Fruit fly (Drosophila melanogaster) whole organism, embryonic: ENCODE results near the gene SoYb.

ENCODE experiments used
- B-H2 ChIP-seq: fragments of 200-800 bp; sonication (Bioruptor generic); optimal IDR thresholded peaks from 2 replicates; lab custom pipeline; 2018; ENCODE audit warnings: missing biosample characterization, mild to moderate bottlenecking, missing genetic modification characterization
- CG10147 ChIP-seq: fragments of 200-800 bp; sonication (Bioruptor generic); optimal IDR thresholded peaks from 2 replicates; lab custom pipeline; 2019; ENCODE audit warnings: missing biosample characterization, mild to moderate bottlenecking, missing genetic modification characterization, moderate library complexity
- CG10274 ChIP-seq: fragments of 200-800 bp; sonication (Bioruptor generic); optimal IDR thresholded peaks from 3 replicates; lab custom pipeline; 2017; ENCODE audit warnings: missing biosample characterization, mild to moderate bottlenecking, missing genetic modification characterization
- CG10565 ChIP-seq: fragments of 200-800 bp; sonication (Bioruptor generic); optimal IDR thresholded peaks from 3 replicates; lab custom pipeline; 2016; ENCODE audit warnings: missing biosample characterization, mild to moderate bottlenecking, missing genetic modification characterization
- CG11085 ChIP-seq: fragments of 200-800 bp; sonication (Bioruptor generic); IDR thresholded peaks from 2 replicates; pipeline ENCODE4 v1.3.6; 2022; ENCODE audit warnings: missing biosample characterization, missing genetic modification characterization
- CG11560 ChIP-seq: fragments of 200-800 bp; sonication (Bioruptor generic); IDR thresholded peaks from 3 replicates; pipeline ENCODE4 v1.3.6; 2022; ENCODE audit warnings: missing biosample characterization, missing genetic modification characterization
- CG11695 ChIP-seq: fragments of 200-800 bp; sonication (Bioruptor generic); IDR thresholded peaks from 3 replicates; pipeline ENCODE4 v1.3.6; 2022; ENCODE audit warnings: missing biosample characterization, missing genetic modification characterization
- CG13894 ChIP-seq: fragments of 200-800 bp; sonication (Bioruptor generic); optimal IDR thresholded peaks from 3 replicates; lab custom pipeline; 2018; ENCODE audit warnings: missing biosample characterization, mild to moderate bottlenecking, missing genetic modification characterization, moderate library complexity
- CG16815 ChIP-seq: fragments of 200-800 bp; sonication (Bioruptor generic); optimal IDR thresholded peaks from 3 replicates; lab custom pipeline; 2017; ENCODE audit warnings: missing biosample characterization, mild to moderate bottlenecking, missing genetic modification characterization
- CG17912 ChIP-seq: fragments of 200-800 bp; sonication (Bioruptor generic); optimal IDR thresholded peaks from 2 replicates; lab custom pipeline; 2018; ENCODE audit warnings: missing biosample characterization, mild to moderate bottlenecking, missing genetic modification characterization
- CG2712 ChIP-seq: fragments of 200-800 bp; optimal IDR thresholded peaks from 3 replicates; lab custom pipeline; 2019; ENCODE audit warnings: missing biosample characterization, mild to moderate bottlenecking, missing genetic modification characterization, moderate library complexity
- CG2875 ChIP-seq: fragments of 200-800 bp; sonication (Bioruptor generic); optimal IDR thresholded peaks from 2 replicates; lab custom pipeline; 2017; ENCODE audit warnings: missing biosample characterization, mild to moderate bottlenecking, missing genetic modification characterization, missing genetic modification reagents
- CG30431 ChIP-seq: fragments of 200-800 bp; sonication (Bioruptor generic); optimal IDR thresholded peaks from 2 replicates; lab custom pipeline; 2017; ENCODE audit warnings: missing biosample characterization, missing genetic modification characterization
- CG31441 ChIP-seq: fragments of 200-800 bp; sonication (Bioruptor generic); IDR thresholded peaks from 2 replicates; pipeline ENCODE4 v1.3.6; 2022; ENCODE audit warnings: missing biosample characterization, missing genetic modification characterization
- CG3995 ChIP-seq: fragments of 200-800 bp; sonication (Bioruptor generic); optimal IDR thresholded peaks from 3 replicates; lab custom pipeline; 2016; ENCODE audit warnings: missing biosample characterization, missing genetic modification characterization
- CG4360 ChIP-seq: fragments of 200-800 bp; sonication (Bioruptor generic); IDR thresholded peaks from 2 replicates; pipeline ENCODE4 v1.3.6; 2022; ENCODE audit warnings: missing biosample characterization, missing genetic modification characterization
- CG4424 ChIP-seq: fragments of 200-800 bp; sonication (Bioruptor generic); optimal IDR thresholded peaks from 3 replicates; lab custom pipeline; 2016; ENCODE audit warnings: missing biosample characterization, missing genetic modification characterization
- CG8388 ChIP-seq: fragments of 200-800 bp; sonication (Bioruptor generic); optimal IDR thresholded peaks from 2 replicates; lab custom pipeline; 2019; ENCODE audit warnings: missing biosample characterization, mild to moderate bottlenecking, missing genetic modification characterization, moderate library complexity
- CG9215 ChIP-seq: fragments of 200-800 bp; sonication (Bioruptor generic); IDR thresholded peaks from 2 replicates; pipeline ENCODE4 v1.3.6; 2022; ENCODE audit warnings: missing biosample characterization, missing genetic modification characterization
- Camta ChIP-seq: fragments of 200-800 bp; sonication (Bioruptor generic); optimal IDR thresholded peaks from 2 replicates; lab custom pipeline; 2016; ENCODE audit warnings: missing biosample characterization, missing genetic modification characterization
- Dip3 ChIP-seq: fragments of 200-800 bp; sonication (Bioruptor generic); optimal IDR thresholded peaks from 3 replicates; lab custom pipeline; 2016; ENCODE audit warnings: missing biosample characterization, missing genetic modification characterization
- Eip74EF ChIP-seq, 2 experiments: fragments of 200-800 bp in 1 of 2; fragments of >200 bp in 1 of 2; sonication (Bioruptor generic) in 1 of 2; optimal IDR thresholded peaks; 2 replicates each; lab custom pipeline; 2017 to 2019; ENCODE audit warnings: missing biosample characterization in 2 of 2, missing genetic modification characterization in 2 of 2, mild to moderate bottlenecking in 1 of 2, moderate library complexity in 1 of 2
- H2.0 ChIP-seq: fragments of 200-800 bp; sonication (Bioruptor generic); IDR thresholded peaks from 2 replicates; pipeline ENCODE4 v1.3.6; 2022; ENCODE audit warnings: missing biosample characterization, missing genetic modification characterization
- Hey ChIP-seq: fragments of 200-800 bp; sonication (Bioruptor generic); optimal IDR thresholded peaks from 3 replicates; lab custom pipeline; 2018; ENCODE audit warnings: missing biosample characterization, mild to moderate bottlenecking, missing genetic modification characterization
- Jarid2 ChIP-seq: fragments of 200-800 bp; sonication (Bioruptor generic); optimal IDR thresholded peaks from 3 replicates; lab custom pipeline; 2017; ENCODE audit warnings: mild to moderate bottlenecking, missing biosample characterization, missing genetic modification reagents, missing genetic modification characterization
- Lim3 ChIP-seq: fragments of 200-800 bp; sonication (Bioruptor generic); IDR thresholded peaks from 2 replicates; pipeline ENCODE4 v1.3.6; 2022; ENCODE audit warnings: missing biosample characterization, missing genetic modification characterization
- MBD-R2 ChIP-seq: fragments of 200-800 bp; sonication (Bioruptor generic); IDR thresholded peaks from 2 replicates; pipeline ENCODE4 v1.3.6; 2022; ENCODE audit warnings: missing biosample characterization, missing genetic modification characterization
- NC2β ChIP-seq: fragments of 200-800 bp; sonication (Bioruptor generic); optimal IDR thresholded peaks from 2 replicates; lab custom pipeline; 2016; ENCODE audit warnings: missing biosample characterization, missing genetic modification characterization
- Poxn ChIP-seq: fragments of 200-800 bp; sonication (Bioruptor generic); IDR thresholded peaks from 2 replicates; pipeline ENCODE4 v1.3.6; 2022; ENCODE audit warnings: missing biosample characterization, missing genetic modification characterization
- Sin3A ChIP-seq: fragments of >200 bp; optimal IDR thresholded peaks from 2 replicates; lab custom pipeline; 2018
- Six4 ChIP-seq: fragments of 200-800 bp; sonication (Bioruptor generic); optimal IDR thresholded peaks from 2 replicates; lab custom pipeline; 2016; ENCODE audit warnings: missing biosample characterization, missing genetic modification characterization
- Ssrp ChIP-seq: fragments of 200-800 bp; sonication (Bioruptor generic); optimal IDR thresholded peaks from 2 replicates; lab custom pipeline; 2018; ENCODE audit warnings: missing biosample characterization, mild to moderate bottlenecking, missing genetic modification characterization, moderate library complexity
- ase ChIP-seq: fragments of 200-800 bp; sonication (Bioruptor generic); IDR thresholded peaks from 3 replicates; pipeline ENCODE4 v1.3.6; 2022; ENCODE audit warnings: missing biosample characterization, missing genetic modification characterization
- chm ChIP-seq: fragments of 200-800 bp; sonication (Bioruptor generic); IDR thresholded peaks from 2 replicates; pipeline ENCODE4 v1.3.6; 2022; ENCODE audit warnings: missing biosample characterization, missing genetic modification characterization
- da ChIP-seq: fragments of 200-800 bp; sonication (Bioruptor generic); optimal IDR thresholded peaks from 2 replicates; lab custom pipeline; 2016; ENCODE audit warnings: missing biosample characterization, missing genetic modification characterization
- danr ChIP-seq: fragments of 200-800 bp; sonication (Bioruptor generic); IDR thresholded peaks from 2 replicates; pipeline ENCODE4 v1.3.6; 2022; ENCODE audit warnings: missing biosample characterization, missing genetic modification characterization
- dysf ChIP-seq: fragments of 200-800 bp; sonication (Bioruptor generic); IDR thresholded peaks from 3 replicates; pipeline ENCODE4 v1.3.6; 2022; ENCODE audit warnings: missing biosample characterization, missing genetic modification characterization
- fd102C ChIP-seq: fragments of 200-800 bp; sonication (Bioruptor generic); optimal IDR thresholded peaks from 2 replicates; lab custom pipeline; 2018; ENCODE audit warnings: missing biosample characterization, mild to moderate bottlenecking, missing genetic modification characterization, moderate library complexity
- fd3F ChIP-seq: fragments of 200-800 bp; sonication (Bioruptor generic); optimal IDR thresholded peaks from 2 replicates; lab custom pipeline; 2018; ENCODE audit warnings: missing biosample characterization, mild to moderate bottlenecking, missing genetic modification characterization, moderate library complexity
- gt ChIP-seq: fragments of 200-800 bp; sonication (Bioruptor generic); IDR thresholded peaks from 2 replicates; pipeline ENCODE4 v1.3.6; 2022; ENCODE audit warnings: missing biosample characterization, missing genetic modification characterization
- kni ChIP-seq: fragments of 200-800 bp; sonication (Bioruptor generic); optimal IDR thresholded peaks from 3 replicates; lab custom pipeline; 2017; ENCODE audit warnings: mild to moderate bottlenecking, missing biosample characterization, missing genetic modification reagents, missing genetic modification characterization
- nau ChIP-seq: fragments of 200-800 bp; sonication (Bioruptor generic); optimal IDR thresholded peaks from 3 replicates; lab custom pipeline; 2017; ENCODE audit warnings: missing biosample characterization, mild to moderate bottlenecking, missing genetic modification characterization, missing genetic modification reagents
- oc ChIP-seq: fragments of 200-800 bp; sonication (Bioruptor generic); optimal IDR thresholded peaks from 2 replicates; lab custom pipeline; 2018; ENCODE audit warnings: missing biosample characterization, mild to moderate bottlenecking, missing genetic modification characterization, moderate library complexity
- sim ChIP-seq: fragments of 200-800 bp; sonication (Bioruptor generic); IDR thresholded peaks from 2 replicates; pipeline ENCODE4 v1.3.6; 2022; ENCODE audit warnings: missing biosample characterization, missing genetic modification characterization
- sisA ChIP-seq: fragments of 200-800 bp; sonication (Bioruptor generic); IDR thresholded peaks from 2 replicates; pipeline ENCODE4 v1.3.6; 2022; ENCODE audit warnings: missing biosample characterization, missing genetic modification characterization
- tio ChIP-seq: fragments of 200-800 bp; sonication (Bioruptor generic); optimal IDR thresholded peaks from 2 replicates; lab custom pipeline; 2017; ENCODE audit warnings: missing biosample characterization, missing genetic modification characterization, inconsistent platforms
- tll ChIP-seq, 2 experiments: fragments of 200-800 bp in 1 of 2; fragments of >200 bp in 1 of 2; sonication (Bioruptor generic) in 1 of 2; optimal IDR thresholded peaks; 2 replicates each; lab custom pipeline; 2017 to 2019; ENCODE audit warnings: missing biosample characterization in 2 of 2, missing genetic modification characterization in 2 of 2, mild to moderate bottlenecking in 1 of 2, moderate library complexity in 1 of 2
- vnd ChIP-seq: fragments of 200-800 bp; sonication (Bioruptor generic); IDR thresholded peaks from 3 replicates; pipeline ENCODE4 v1.3.6; 2022; ENCODE audit warnings: missing biosample characterization, missing genetic modification characterization; ENCODE audit not compliant: partially characterized antibody

SoYb gene

DNA sequence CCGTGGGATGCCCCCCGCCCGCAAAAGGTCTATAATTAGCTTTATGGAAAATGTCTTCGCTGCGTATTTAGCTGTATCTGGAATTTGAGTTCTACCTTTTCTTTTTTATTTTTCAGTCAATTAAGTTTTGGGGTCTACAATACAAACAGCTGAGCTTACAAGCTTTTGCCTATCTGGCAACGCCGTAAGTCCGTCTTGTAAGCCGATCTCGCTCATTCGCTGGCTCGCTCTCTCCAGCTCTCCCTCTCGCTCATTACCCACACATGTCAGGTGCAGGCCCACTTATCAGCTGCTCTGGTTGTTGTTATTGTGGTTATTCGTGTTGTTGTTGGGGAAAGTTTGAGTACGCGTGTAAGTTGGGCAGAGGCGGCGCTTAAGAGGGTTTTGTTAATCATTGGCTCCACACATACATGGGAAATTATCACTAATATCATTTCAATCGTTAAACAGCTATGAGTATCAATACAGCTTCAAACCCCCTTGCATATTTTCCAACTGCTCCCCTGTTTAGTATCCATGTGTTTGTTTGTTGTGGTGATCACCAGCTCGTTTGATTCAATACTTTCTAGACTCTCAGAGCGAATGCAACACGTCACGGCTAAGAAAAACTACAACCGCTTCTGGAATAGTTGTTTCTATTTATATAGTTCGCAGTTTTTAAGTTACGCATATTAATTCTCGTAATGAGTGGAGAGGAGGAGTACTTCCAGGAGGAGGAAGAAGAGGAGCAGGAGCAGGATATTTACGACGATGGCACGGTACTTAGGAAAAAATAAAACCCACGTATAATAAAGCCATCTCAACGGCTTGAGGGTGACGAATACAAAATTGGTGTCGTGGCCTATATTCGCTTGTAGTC lies 7.5 kb upstream of the SoYb start (continued):
- TF ChIP-seq CG10147 (GFP tag; lab: Kevin White, UChicago), result peak; percentile 94
- peak; percentile 95 for TF ChIP-seq CG11695 (GFP tag; lab: Robert Waterston, UW)
- peak; percentile 81 for TF ChIP-seq kni (GFP tag; lab: Kevin White, UChicago)
- TF ChIP-seq danr, result peak; percentile 94
- peak; percentile 89 for TF ChIP-seq Hey (tag; lab: Kevin White, UChicago)
- TF ChIP-seq CG16815 (GFP tag; lab: Kevin White, UChicago), result peak; percentile 97
- TF ChIP-seq chm (GFP tag; lab: Robert Waterston, UW), result peak; percentile 98
- peak; percentile 92 for TF ChIP-seq tio (GFP tag; lab: Kevin White, UChicago)
- TF ChIP-seq CG3995 (GFP tag; lab: Kevin White, UChicago), result peak; percentile 84
- TF ChIP-seq CG11560, result peak; percentile 89
- TF ChIP-seq MBD-R2 (GFP tag; lab: Robert Waterston, UW), result peak; percentile 98
- peak; percentile 95 for TF ChIP-seq CG11085
- TF ChIP-seq fd3F (GFP tag; lab: Kevin White, UChicago), result peak; percentile 96
- TF ChIP-seq dysf (GFP tag; lab: Robert Waterston, UW), result peak; percentile 98
- no peak for TF ChIP-seq CG13894
- peak; percentile 96 for TF ChIP-seq CG30431 (GFP tag; lab: Kevin White, UChicago)
- peak; percentile 93; the same call in 1 of the 2 replicates for TF ChIP-seq CG31441 (GFP tag; lab: Robert Waterston, UW)
- no peak for TF ChIP-seq vnd (GFP tag; lab: Robert Waterston, UW)
- TF ChIP-seq CG4424, result peak; percentile 95
- TF ChIP-seq sim, result peak; percentile 90
- TF ChIP-seq nau, result peak; percentile 92
- peak; percentile 84 for TF ChIP-seq Lim3 (GFP tag; lab: Robert Waterston, UW)
- peak; percentile 96 for TF ChIP-seq Camta (GFP tag; lab: Kevin White, UChicago)
- peak; percentile 90 for TF ChIP-seq CG2875
- peak; percentile 95 for TF ChIP-seq CG17912 (GFP tag; lab: Kevin White, UChicago)
- peak; percentile 98 for TF ChIP-seq CG4360 (GFP tag; lab: Robert Waterston, UW)
- TF ChIP-seq Eip74EF (GFP tag; optimal IDR thresholded peaks at IDR 0.05; lab: Kevin White, UChicago), result no peak
- TF ChIP-seq CG2712 (tag; lab: Kevin White, UChicago), result peak; percentile 95
- TF ChIP-seq sisA (GFP tag; lab: Robert Waterston, UW), result peak; percentile 97
- TF ChIP-seq ase (GFP tag; lab: Robert Waterston, UW), result peak; percentile 97
- peak; percentile 96 for TF ChIP-seq da (GFP tag; lab: Kevin White, UChicago)
- TF ChIP-seq NC2β (GFP tag; lab: Kevin White, UChicago), result peak; percentile 97
- peak; percentile 94 for TF ChIP-seq CG9215 (GFP tag; lab: Robert Waterston, UW)
- TF ChIP-seq CG8388 (GFP tag; lab: Kevin White, UChicago), result peak; percentile 90
- TF ChIP-seq CG10565 (GFP tag; lab: Kevin White, UChicago), result peak; percentile 89
- TF ChIP-seq CG10274, result peak; percentile 90
- peak; percentile 91 for TF ChIP-seq Ssrp
- TF ChIP-seq Six4, result peak; percentile 97
- peak; percentile 95 for TF ChIP-seq B-H2
- TF ChIP-seq Sin3A (lab: Kevin White, UChicago), result no peak
- peak; percentile 1 for TF ChIP-seq fd102C (GFP tag; lab: Kevin White, UChicago)
- TF ChIP-seq oc (tag; lab: Kevin White, UChicago), result peak; percentile 97
- peak; percentile 82 for TF ChIP-seq Jarid2 (GFP tag; lab: Kevin White, UChicago)
- TF ChIP-seq gt (GFP tag; lab: Robert Waterston, UW), result peak; percentile 90
- TF ChIP-seq Dip3 (GFP tag; lab: Kevin White, UChicago), result peak; percentile 98
- TF ChIP-seq tll (GFP tag; optimal IDR thresholded peaks at IDR 0.05; lab: Kevin White, UChicago), result no peak
- TF ChIP-seq Poxn (GFP tag; lab: Robert Waterston, UW), result peak; percentile 90
- TF ChIP-seq H2.0 (GFP tag; lab: Robert Waterston, UW), result peak; percentile 98
